Worm (Caenorhabditis elegans) whole organism, L3 larva: Measurements from ENCODE around the gene sek-3.

Experiments used
- R02D3.7 ChIP-seq: fragments of 150-350 bp; optimal IDR thresholded peaks from 2 replicates; lab custom pipeline; 2014; ENCODE audit warnings: missing biosample characterization, missing genetic modification characterization
- ZK546.5 ChIP-seq: sonication (generic microtip); optimal IDR thresholded peaks from 2 replicates; lab custom pipeline; 2017; ENCODE audit warnings: missing biosample characterization, missing genetic modification characterization
- aly-2 ChIP-seq: fragments of 150-350 bp; optimal IDR thresholded peaks from 2 replicates; lab custom pipeline; 2014; ENCODE audit warnings: missing biosample characterization, missing genetic modification characterization
- ama-1 ChIP-seq: fragments of 150-350 bp; optimal IDR thresholded peaks from 2 replicates; lab custom pipeline; 2018
- ceh-16 ChIP-seq: sonication (generic microtip); optimal IDR thresholded peaks from 2 replicates; lab custom pipeline; 2017; ENCODE audit warnings: missing biosample characterization, missing genetic modification characterization
- ceh-28 ChIP-seq: fragments of 150-350 bp; optimal IDR thresholded peaks from 2 replicates; lab custom pipeline; 2014; ENCODE audit warnings: missing biosample characterization, missing genetic modification reagents, missing genetic modification characterization
- ceh-82 ChIP-seq: fragments of 150-350 bp; optimal IDR thresholded peaks from 2 replicates; lab custom pipeline; 2014; ENCODE audit warnings: missing biosample characterization, missing genetic modification characterization
- ceh-9 ChIP-seq: sonication (generic microtip); optimal IDR thresholded peaks from 2 replicates; lab custom pipeline; 2018; ENCODE audit warnings: missing biosample characterization, missing genetic modification characterization
- daf-12 ChIP-seq: fragments of 150-350 bp; optimal IDR thresholded peaks from 2 replicates; lab custom pipeline; 2014; ENCODE audit warnings: missing biosample characterization, missing genetic modification reagents, missing genetic modification characterization
- egl-27 ChIP-seq: sonication (generic microtip); optimal IDR thresholded peaks from 4 replicates; lab custom pipeline; 2017; ENCODE audit warnings: missing biosample characterization, missing genetic modification reagents, missing genetic modification characterization
- egl-5 ChIP-seq: fragments of 150-350 bp; optimal IDR thresholded peaks from 2 replicates; lab custom pipeline; 2017; ENCODE audit warnings: missing biosample characterization, missing genetic modification reagents, missing genetic modification characterization, inconsistent platforms
- elt-1 ChIP-seq: fragments of 150-350 bp; optimal IDR thresholded peaks from 2 replicates; lab custom pipeline; 2014; ENCODE audit warnings: missing biosample characterization, missing genetic modification characterization
- elt-2 ChIP-seq: sonication (generic microtip); optimal IDR thresholded peaks from 2 replicates; lab custom pipeline; 2016; ENCODE audit warnings: missing genetic modification reagents, mild to moderate bottlenecking, missing genetic modification characterization, missing compliant biosample characterization
- elt-3 ChIP-seq, 3 experiments: fragments of 150-350 bp in 1 of 3; sonication (generic microtip) in 2 of 3; optimal IDR thresholded peaks; 2 replicates in 2 of 3; 4 replicates in 1 of 3; lab custom pipeline; 2014 to 2017; ENCODE audit warnings: missing biosample characterization in 3 of 3, missing genetic modification characterization in 3 of 3
- eor-1 ChIP-seq, 2 experiments: fragments of 150-350 bp; optimal IDR thresholded peaks; 2 replicates each; lab custom pipeline; 2014 to 2018; ENCODE audit warnings: missing biosample characterization in 2 of 2, missing genetic modification characterization in 2 of 2
- fkh-10 ChIP-seq: sonication (generic microtip); optimal IDR thresholded peaks from 2 replicates; lab custom pipeline; 2017; ENCODE audit warnings: missing biosample characterization, missing genetic modification reagents, missing genetic modification characterization
- fkh-2 ChIP-seq: fragments of 150-350 bp; optimal IDR thresholded peaks from 2 replicates; lab custom pipeline; 2014; ENCODE audit warnings: missing biosample characterization, missing genetic modification reagents, missing genetic modification characterization
- fos-1 ChIP-seq: fragments of 150-350 bp; optimal IDR thresholded peaks from 2 replicates; lab custom pipeline; 2014; ENCODE audit warnings: missing biosample characterization, missing genetic modification characterization
- hmg-11 ChIP-seq: sonication (generic microtip); optimal IDR thresholded peaks from 2 replicates; lab custom pipeline; 2016; ENCODE audit warnings: missing genetic modification characterization, missing compliant biosample characterization
- jun-1 ChIP-seq: fragments of 150-350 bp; optimal IDR thresholded peaks from 2 replicates; lab custom pipeline; 2014; ENCODE audit warnings: missing biosample characterization, missing genetic modification reagents, missing genetic modification characterization
- lin-15B ChIP-seq: fragments of 150-350 bp; optimal IDR thresholded peaks from 2 replicates; lab custom pipeline; 2014; ENCODE audit warnings: missing biosample characterization, missing genetic modification characterization
- lin-39 ChIP-seq: fragments of 150-350 bp; optimal IDR thresholded peaks from 2 replicates; lab custom pipeline; 2018; ENCODE audit warnings: missing biosample characterization, missing genetic modification reagents, missing genetic modification characterization
- lsy-12 ChIP-seq: sonication (generic microtip); optimal IDR thresholded peaks from 2 replicates; lab custom pipeline; 2016; ENCODE audit warnings: mild to moderate bottlenecking, missing genetic modification characterization, missing compliant biosample characterization
- mdl-1 ChIP-seq: fragments of 150-350 bp; optimal IDR thresholded peaks from 2 replicates; lab custom pipeline; 2014; ENCODE audit warnings: missing biosample characterization, missing genetic modification characterization
- mml-1 ChIP-seq: fragments of 150-350 bp; sonication (generic microtip); optimal IDR thresholded peaks from 3 replicates; lab custom pipeline; 2014; ENCODE audit warnings: missing biosample characterization, missing genetic modification characterization
- nfya-1 ChIP-seq: sonication (generic microtip); optimal IDR thresholded peaks from 2 replicates; lab custom pipeline; 2017; ENCODE audit warnings: missing genetic modification characterization, mild to moderate bottlenecking, missing compliant biosample characterization, antibody characterized with exemption, moderate library complexity; ENCODE audit not compliant: insufficient read depth
- nhr-11 ChIP-seq: fragments of 150-350 bp; optimal IDR thresholded peaks from 2 replicates; lab custom pipeline; 2014; ENCODE audit warnings: missing biosample characterization, missing genetic modification characterization
- nhr-12 ChIP-seq: fragments of 150-350 bp; optimal IDR thresholded peaks from 2 replicates; lab custom pipeline; 2014; ENCODE audit warnings: missing biosample characterization, missing genetic modification characterization
- nhr-23 ChIP-seq: fragments of 150-350 bp; optimal IDR thresholded peaks from 2 replicates; lab custom pipeline; 2014; ENCODE audit warnings: missing biosample characterization, missing genetic modification reagents, missing genetic modification characterization
- nhr-237 ChIP-seq: fragments of 150-350 bp; optimal IDR thresholded peaks from 2 replicates; lab custom pipeline; 2014; ENCODE audit warnings: missing biosample characterization, missing genetic modification characterization
- nhr-25 ChIP-seq: sonication (generic microtip); optimal IDR thresholded peaks from 2 replicates; lab custom pipeline; 2017; ENCODE audit warnings: missing biosample characterization, missing genetic modification characterization
- nhr-28 ChIP-seq: fragments of 150-350 bp; optimal IDR thresholded peaks from 2 replicates; lab custom pipeline; 2014; ENCODE audit warnings: missing biosample characterization, missing genetic modification characterization
- nhr-43 ChIP-seq: sonication (generic microtip); optimal IDR thresholded peaks from 2 replicates; lab custom pipeline; 2016; ENCODE audit warnings: mild to moderate bottlenecking, missing genetic modification characterization, missing compliant biosample characterization; ENCODE audit not compliant: poor library complexity, severe bottlenecking
- nhr-67 ChIP-seq: fragments of 150-350 bp; optimal IDR thresholded peaks from 2 replicates; lab custom pipeline; 2014; ENCODE audit warnings: missing biosample characterization, missing genetic modification characterization
- nhr-76 ChIP-seq: fragments of 150-350 bp; sonication (generic microtip); optimal IDR thresholded peaks from 5 replicates; lab custom pipeline; 2014; ENCODE audit warnings: missing biosample characterization, missing genetic modification characterization
- nhr-77 ChIP-seq: fragments of 150-350 bp; optimal IDR thresholded peaks from 2 replicates; lab custom pipeline; 2014; ENCODE audit warnings: missing biosample characterization, missing genetic modification characterization
- pha-4 ChIP-seq: fragments of 150-350 bp; optimal IDR thresholded peaks from 2 replicates; lab custom pipeline; 2014; ENCODE audit warnings: missing biosample characterization, missing genetic modification reagents, missing genetic modification characterization
- pqm-1 ChIP-seq: fragments of 150-350 bp; optimal IDR thresholded peaks from 2 replicates; lab custom pipeline; 2017; ENCODE audit warnings: missing biosample characterization, missing genetic modification characterization, inconsistent platforms
- sea-2 ChIP-seq: fragments of 150-350 bp; sonication (generic microtip); optimal IDR thresholded peaks from 4 replicates; lab custom pipeline; 2014; ENCODE audit warnings: missing biosample characterization, missing genetic modification reagents, missing genetic modification characterization
- skn-1 ChIP-seq: fragments of 150-350 bp; optimal IDR thresholded peaks from 2 replicates; lab custom pipeline; 2014; ENCODE audit warnings: missing biosample characterization, missing genetic modification characterization
- snpc-4 ChIP-seq: fragments of 150-350 bp; optimal IDR thresholded peaks from 2 replicates; lab custom pipeline; 2014; ENCODE audit warnings: missing biosample characterization, missing genetic modification characterization
- tbx-2 ChIP-seq: sonication (generic microtip); optimal IDR thresholded peaks from 2 replicates; lab custom pipeline; 2016; ENCODE audit warnings: mild to moderate bottlenecking, missing genetic modification characterization, missing compliant biosample characterization
- unc-39 ChIP-seq: sonication (generic microtip); optimal IDR thresholded peaks from 4 replicates; lab custom pipeline; 2017; ENCODE audit warnings: missing biosample characterization, missing genetic modification characterization
- unc-62 ChIP-seq: fragments of 150-350 bp; sonication (generic microtip); optimal IDR thresholded peaks from 4 replicates; lab custom pipeline; 2014; ENCODE audit warnings: missing biosample characterization, missing genetic modification reagents, missing genetic modification characterization
- zag-1 ChIP-seq: fragments of 150-350 bp; optimal IDR thresholded peaks from 2 replicates; lab custom pipeline; 2014; ENCODE audit warnings: missing biosample characterization, missing genetic modification characterization
- ztf-11 ChIP-seq: fragments of 150-350 bp; optimal IDR thresholded peaks from 2 replicates; lab custom pipeline; 2014; ENCODE audit warnings: missing biosample characterization, missing genetic modification characterization
- ztf-4 ChIP-seq: fragments of 150-350 bp; optimal IDR thresholded peaks from 2 replicates; lab custom pipeline; 2014; ENCODE audit warnings: missing biosample characterization, missing genetic modification characterization

The sek-3 gene

ce11 chrX:4992523-4992922 is 25.2 kb upstream of the sek-3 start:
- TF ChIP-seq ama-1, result no peak
- TF ChIP-seq, all 47 proteins: peak for 0

- TF ChIP-seq ama-1 (no peak), nfya-1 (tag; lab: Kevin White, UChicago) (no peak), nhr-12 (tag; lab: Kevin White, UChicago) (no peak), egl-5 (no peak), aly-2 (tag; lab: Kevin White, UChicago) (no peak), ceh-82 (tag; lab: Kevin White, UChicago) (no peak), pha-4 (tag; lab: Kevin White, UChicago) (peak; percentile 49), pqm-1 (tag; lab: Kevin White, UChicago) (peak; percentile 70), mdl-1 (tag; lab: Kevin White, UChicago) (no peak), unc-62 (GFP tag; lab: Kevin White, UChicago) (no peak), fos-1 (tag; lab: Kevin White, UChicago) (no peak), unc-39 (tag; lab: Kevin White, UChicago) (no peak), nhr-237 (tag; lab: Kevin White, UChicago) (no peak), hmg-11 (tag; lab: Kevin White, UChicago) (peak; percentile 54), R02D3.7 (tag; lab: Kevin White, UChicago) (no peak), nhr-25 (tag; lab: Kevin White, UChicago) (peak; percentile 38), snpc-4 (tag; lab: Kevin White, UChicago) (peak; percentile 8), ceh-9 (tag; lab: Kevin White, UChicago) (no peak), jun-1 (tag; lab: Kevin White, UChicago) (no peak), zag-1 (tag; lab: Kevin White, UChicago) (no peak), elt-3 (tag; optimal IDR thresholded peaks at IDR 0.05; lab: Kevin White, UChicago) (no peak), daf-12 (no peak), nhr-67 (no peak), mml-1 (tag; lab: Kevin White, UChicago) (no peak), fkh-2 (tag; lab: Kevin White, UChicago) (no peak), ceh-16 (tag; lab: Kevin White, UChicago) (no peak), nhr-77 (tag; lab: Kevin White, UChicago) (no peak), nhr-43 (tag; lab: Kevin White, UChicago) (no peak), ztf-11 (tag; lab: Kevin White, UChicago) (no peak), elt-1 (tag; lab: Kevin White, UChicago) (no peak), egl-27 (tag; lab: Kevin White, UChicago) (no peak), nhr-23 (tag; lab: Kevin White, UChicago) (no peak), elt-2 (tag; lab: Kevin White, UChicago) (peak; percentile 40), nhr-11 (tag; lab: Kevin White, UChicago) (no peak), sea-2 (GFP tag; lab: Kevin White, UChicago) (no peak), lin-39 (peak; percentile 72), ZK546.5 (tag; lab: Kevin White, UChicago) (no peak), lsy-12 (tag; lab: Kevin White, UChicago) (no peak), nhr-76 (tag; lab: Kevin White, UChicago) (no peak), ceh-28 (tag; lab: Kevin White, UChicago) (peak; percentile 13), eor-1 (tag; optimal IDR thresholded peaks at IDR 0.05; lab: Kevin White, UChicago) (no peak), fkh-10 (GFP tag; lab: Kevin White, UChicago) (no peak), lin-15B (peak; percentile 46), tbx-2 (tag; lab: Kevin White, UChicago) (no peak), ztf-4 (tag; lab: Kevin White, UChicago) (no peak), nhr-28 (tag; lab: Kevin White, UChicago) (no peak), skn-1 (peak; percentile 7)
- TF ChIP-seq, all 47 proteins: peak for 10
Observed at ce11 chrX:4997548-4998087, 20.1 kb upstream of the sek-3 start, which contains the start of gene ZC8.6. Gene ZC8.6, minus strand, starts transcription at chrX:4997598.
